Fruit fly (Drosophila melanogaster): ENCODE results near the gene CG12605.
A peak's percentile ranks its signal among the peaks of the same experiment; 100 is the strongest.

Gene CG12605

dm6 chr3L:3935567-3936207, 28.9 kb downstream of the CG12605 start, which contains the start of gene Eip63F-1 (continued):
- TF ChIP-seq sc (optimal IDR thresholded peaks at IDR 0.05) (no peak), sc (GFP tag; optimal IDR thresholded peaks at IDR 0.05) (peak; percentile 2), salm (tag; optimal IDR thresholded peaks at IDR 0.05) (peak; percentile 32), CG14050 (GFP tag; IDR thresholded peaks at IDR 0.05) (peak; percentile 54; the same call in 2 of the 3 replicates), CG12236 (GFP tag; optimal IDR thresholded peaks at IDR 0.05) (no peak), CG3281 (GFP tag; optimal IDR thresholded peaks at IDR 0.05) (peak; percentile 82), CG12071 (GFP tag; optimal IDR thresholded peaks at IDR 0.05) (peak; percentile 29), Hr3 (GFP tag; optimal IDR thresholded peaks at IDR 0.05) (peak; percentile 53), CG17359 (tag; optimal IDR thresholded peaks at IDR 0.05) (peak; percentile 65), Vsx1 (GFP tag; optimal IDR thresholded peaks at IDR 0.05) (peak; percentile 17), gem (tag; optimal IDR thresholded peaks at IDR 0.05) (peak; percentile 82), HmgZ (tag; optimal IDR thresholded peaks at IDR 0.05) (peak; percentile 46), az2 (GFP tag; optimal IDR thresholded peaks at IDR 0.05) (peak; percentile 45), Bteb2 (GFP tag; optimal IDR thresholded peaks at IDR 0.05) (peak; percentile 31), danr (GFP tag; IDR thresholded peaks at IDR 0.05) (peak; percentile 41; the same call in 1 of the 2 replicates), slbo (GFP tag; IDR thresholded peaks at IDR 0.05) (peak; percentile 71), klu (GFP tag; IDR thresholded peaks at IDR 0.05) (peak; percentile 39; the same call in 1 of the 2 replicates), vvl (GFP tag; IDR thresholded peaks at IDR 0.05) (peak; percentile 52), CG18262 (tag; optimal IDR thresholded peaks at IDR 0.05) (peak; percentile 69), CG2116 (GFP tag; optimal IDR thresholded peaks at IDR 0.05) (no peak), CG11456 (GFP tag; IDR thresholded peaks at IDR 0.05) (no peak), Hsf (GFP tag; optimal IDR thresholded peaks at IDR 0.05) (peak; percentile 38), rib (GFP tag; IDR thresholded peaks at IDR 0.05) (no peak), bcd (GFP tag; optimal IDR thresholded peaks at IDR 0.05) (peak; percentile 65), Awh (GFP tag; IDR thresholded peaks at IDR 0.05) (no peak), unc-4 (GFP tag; IDR thresholded peaks at IDR 0.05; ENCODE audit: partially characterized antibody) (no peak), CG12299 (tag; optimal IDR thresholded peaks at IDR 0.05) (peak; percentile 3), CG12659 (GFP tag; optimal IDR thresholded peaks at IDR 0.05) (peak; percentile 67), CG1647 (GFP tag; optimal IDR thresholded peaks at IDR 0.05) (no peak), CG2120 (GFP tag; optimal IDR thresholded peaks at IDR 0.05) (peak; percentile 58), CG2712 (tag; optimal IDR thresholded peaks at IDR 0.05) (peak; percentile 69), CG16863 (GFP tag; optimal IDR thresholded peaks at IDR 0.05) (peak; percentile 22), CG15269 (tag; optimal IDR thresholded peaks at IDR 0.05) (peak; percentile 79), CG12155 (GFP tag; optimal IDR thresholded peaks at IDR 0.05) (peak; percentile 49), CG17361 (GFP tag; IDR thresholded peaks at IDR 0.05) (peak; percentile 82), bsh (GFP tag; optimal IDR thresholded peaks at IDR 0.05) (peak in 1 of 2 experiments; percentile 63), esg (GFP tag; conservative IDR thresholded peaks at IDR 0.05) (peak; percentile 54), pan (optimal IDR thresholded peaks at IDR 0.05) (no peak), pan (GFP tag; optimal IDR thresholded peaks at IDR 0.05 in 1 of 2, IDR thresholded peaks at IDR 0.05 in 1 of 2) (peak in 1 of 2 experiments; percentile 60), PHDP (tag; optimal IDR thresholded peaks at IDR 0.05) (peak; percentile 70), CG11504 (tag; optimal IDR thresholded peaks at IDR 0.05) (peak; percentile 86), Drgx (GFP tag; IDR thresholded peaks at IDR 0.05) (peak; percentile 48; the same call in 1 of the 2 replicates), Gsc (GFP tag; IDR thresholded peaks at IDR 0.05) (no peak), B-H2 (GFP tag; optimal IDR thresholded peaks at IDR 0.05) (peak; percentile 34), sisA (GFP tag; IDR thresholded peaks at IDR 0.05) (peak; percentile 56), H2.0 (GFP tag; IDR thresholded peaks at IDR 0.05) (peak; percentile 51; the same call in 1 of the 2 replicates), Jarid2 (GFP tag; optimal IDR thresholded peaks at IDR 0.05) (peak; percentile 60), cwo (GFP tag; optimal IDR thresholded peaks at IDR 0.05) (peak; percentile 53), CG13894 (tag; optimal IDR thresholded peaks at IDR 0.05) (no peak), jing (GFP tag; optimal IDR thresholded peaks at IDR 0.05) (peak; percentile 28)
